Worm (Caenorhabditis elegans): ENCODE data around the gene T25B9.6.
A peak's percentile ranks its signal among the peaks of the same experiment; 100 is the strongest.
"Not testable (repeated sequence)": the region's sequence is repeated elsewhere in the genome, so short reads cannot be mapped to it uniquely, and the experiment has no call there.

The T25B9.6 gene

ce11 chrIV:10737011-10737553 is 20.9 kb upstream of the T25B9.6 start, which contains the start of gene grl-21:
Gene grl-21 (plus strand): TSS chrIV:10737474.
- TF ChIP-seq ama-1 (optimal IDR thresholded peaks at IDR 0.05) = peak; percentile 41
- no peak for TF ChIP-seq sea-1 (GFP tag; conservative IDR thresholded peaks at IDR 0.05)

ce11 chrIV:10738328-10738727 is 19.6 kb upstream of the T25B9.6 start, which contains the start of gene ssp-34:
Gene ssp-34 (minus strand): TSS chrIV:10738602.
- TF ChIP-seq hmbx-1 (tag; optimal IDR thresholded peaks at IDR 0.05) (no peak), hnd-1 (tag; optimal IDR thresholded peaks at IDR 0.05) (no peak), sea-1 (GFP tag; conservative IDR thresholded peaks at IDR 0.05) (no peak), tbx-37 (GFP tag; conservative IDR thresholded peaks at IDR 0.05) (no peak), ama-1 (optimal IDR thresholded peaks at IDR 0.05) (no peak), tra-4 (tag; optimal IDR thresholded peaks at IDR 0.05) (no peak), ets-7 (tag; optimal IDR thresholded peaks at IDR 0.05) (no peak), pes-1 (GFP tag; IDR thresholded peaks at IDR 0.05) (no peak)

ce11 chrIV:10744475-10744874 is 13.5 kb upstream of the T25B9.6 start, which contains the start of gene T25B9.3:
Gene T25B9.3 (plus strand): TSS chrIV:10744775.
- TF ChIP-seq tbx-11 (GFP tag; IDR thresholded peaks at IDR 0.05) (no peak), F13C5.2 (tag; optimal IDR thresholded peaks at IDR 0.05) (no peak), tbx-37 (GFP tag; conservative IDR thresholded peaks at IDR 0.05) (no peak)

ce11 chrIV:10745332-10745731 is 12.6 kb upstream of the T25B9.6 start:
- TF ChIP-seq ceh-36 (tag; optimal IDR thresholded peaks at IDR 0.05) = peak; percentile 6
- no peak for TF ChIP-seq pes-1 (GFP tag; IDR thresholded peaks at IDR 0.05)
- no peak for TF ChIP-seq tra-4 (tag; optimal IDR thresholded peaks at IDR 0.05)
- TF ChIP-seq sea-1 (GFP tag; conservative IDR thresholded peaks at IDR 0.05) = no peak

ce11 chrIV:10750041-10750440 is 7.9 kb upstream of the T25B9.6 start, which contains the start of gene T25B9.1:
Gene T25B9.1 (minus strand): TSS chrIV:10750141.
- TF ChIP-seq F13C5.2 (tag; optimal IDR thresholded peaks at IDR 0.05) = no peak
- no peak for TF ChIP-seq tbx-37 (GFP tag; conservative IDR thresholded peaks at IDR 0.05)
- TF ChIP-seq ama-1 (optimal IDR thresholded peaks at IDR 0.05) = no peak
- no peak for TF ChIP-seq hmbx-1 (tag; optimal IDR thresholded peaks at IDR 0.05)
- TF ChIP-seq B0310.2 (tag; optimal IDR thresholded peaks at IDR 0.05) = no peak
- TF ChIP-seq pes-1 (GFP tag; IDR thresholded peaks at IDR 0.05) = no peak
- no peak for TF ChIP-seq tbx-11 (GFP tag; IDR thresholded peaks at IDR 0.05)
- no peak for TF ChIP-seq ets-7 (tag; optimal IDR thresholded peaks at IDR 0.05)

DNA sequence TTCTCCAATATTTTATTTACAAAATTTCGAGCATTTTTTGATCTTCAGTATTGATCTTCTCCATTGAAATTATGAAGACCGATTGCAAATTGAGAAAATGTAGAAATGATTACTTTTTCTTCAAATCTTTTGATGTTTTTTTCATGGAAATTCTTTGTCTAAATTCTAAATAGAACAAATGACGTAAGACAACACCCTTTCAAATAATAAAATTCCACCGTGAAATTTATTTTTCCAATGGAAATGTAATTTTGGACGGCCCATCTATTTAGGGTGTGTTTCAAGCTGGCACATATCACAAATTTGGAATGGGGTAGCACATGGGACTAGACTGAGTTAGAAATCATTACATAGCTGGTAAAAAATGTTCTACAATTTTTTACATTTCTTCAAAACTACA is 6.2 kb upstream of the T25B9.6 start, which contains the start of gene T25B9.2:
Gene T25B9.2, minus strand, starts transcription at position 101 of the 400 bp plus-strand sequence.
- not testable (repeated sequence) for TF ChIP-seq tra-4 (tag; optimal IDR thresholded peaks at IDR 0.05); hmg-4 (GFP tag; optimal IDR thresholded peaks at IDR 0.05); pes-1 (GFP tag; IDR thresholded peaks at IDR 0.05)

DNA sequence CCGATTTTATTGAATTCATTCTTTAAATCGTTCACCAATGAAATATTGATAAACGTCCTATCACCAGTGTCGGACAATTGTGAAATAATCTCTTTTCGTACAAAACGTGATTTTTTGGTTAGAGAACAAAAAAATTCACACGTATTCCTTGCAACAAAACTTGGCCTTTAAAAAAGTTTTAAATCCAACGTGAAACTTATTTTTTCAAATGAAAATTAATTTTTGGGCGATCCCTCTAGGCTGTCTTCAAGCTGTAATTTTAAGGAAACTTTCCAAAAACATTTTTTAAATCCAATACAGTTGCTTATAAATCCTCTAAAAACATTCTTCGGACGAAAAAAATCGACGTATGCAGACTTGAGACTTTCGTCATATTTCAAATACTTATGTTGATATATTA is 3.3 kb upstream of the T25B9.6 start, which contains the start of gene T25B9.5:
Gene T25B9.5, minus strand, starts transcription at position 101 of the 400 bp plus-strand sequence.
- TF ChIP-seq pes-1 (GFP tag; IDR thresholded peaks at IDR 0.05) (no peak), hnd-1 (tag; optimal IDR thresholded peaks at IDR 0.05) (no peak), aly-1 (tag; optimal IDR thresholded peaks at IDR 0.05) (no peak), tbx-37 (GFP tag; conservative IDR thresholded peaks at IDR 0.05) (no peak), B0310.2 (tag; optimal IDR thresholded peaks at IDR 0.05) (no peak), ama-1 (optimal IDR thresholded peaks at IDR 0.05) (no peak)

DNA sequence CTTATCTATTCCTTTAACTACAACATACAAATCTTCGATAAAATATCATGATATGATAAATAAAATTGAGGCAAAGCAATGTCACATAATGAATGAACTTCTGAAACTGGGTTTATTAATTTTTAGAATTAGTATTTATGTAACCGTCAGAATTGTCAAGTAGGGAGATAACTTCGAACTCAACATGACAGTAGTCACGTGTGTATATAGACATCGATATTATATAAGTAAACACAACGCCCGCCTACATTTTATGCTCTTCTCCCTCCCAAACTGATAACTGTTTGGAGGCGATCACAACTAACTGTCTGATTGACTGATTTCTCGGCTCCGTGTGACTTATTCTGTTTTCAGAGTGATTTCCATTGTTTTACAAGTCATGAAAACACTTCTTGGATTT is 3.4 kb downstream of the T25B9.6 start, which contains the start of gene ugt-54:
Gene ugt-54, plus strand, starts transcription at position 355 of the 400 bp plus-strand sequence.
- TF ChIP-seq hnd-1 (tag; optimal IDR thresholded peaks at IDR 0.05) (no peak), tbx-37 (GFP tag; conservative IDR thresholded peaks at IDR 0.05) (no peak), sea-1 (GFP tag; conservative IDR thresholded peaks at IDR 0.05) (no peak), F13C5.2 (tag; optimal IDR thresholded peaks at IDR 0.05) (no peak), flt-1 (GFP tag; IDR thresholded peaks at IDR 0.05) (no peak), tbx-11 (GFP tag; IDR thresholded peaks at IDR 0.05) (no peak), ets-7 (tag; optimal IDR thresholded peaks at IDR 0.05) (no peak), B0310.2 (tag; optimal IDR thresholded peaks at IDR 0.05) (no peak), scrt-1 (GFP tag; IDR thresholded peaks at IDR 0.05) (no peak), pes-1 (GFP tag; IDR thresholded peaks at IDR 0.05) (no peak), tra-4 (tag; optimal IDR thresholded peaks at IDR 0.05) (no peak), hmg-4 (GFP tag; optimal IDR thresholded peaks at IDR 0.05) (no peak), ceh-36 (tag; optimal IDR thresholded peaks at IDR 0.05) (no peak), ceh-13 (GFP tag; optimal IDR thresholded peaks at IDR 0.05) (no peak), ama-1 (optimal IDR thresholded peaks at IDR 0.05) (no peak), aly-1 (tag; optimal IDR thresholded peaks at IDR 0.05) (no peak), hmbx-1 (tag; optimal IDR thresholded peaks at IDR 0.05) (no peak)

ce11 chrIV:10764206-10764605 is 6.3 kb downstream of the T25B9.6 start, which contains the start of gene T25B9.11:
Gene T25B9.11 (plus strand): TSS chrIV:10764506.
- no peak for TF ChIP-seq hmbx-1 (tag; optimal IDR thresholded peaks at IDR 0.05)
- no peak for TF ChIP-seq sea-1 (GFP tag; conservative IDR thresholded peaks at IDR 0.05)
- TF ChIP-seq scrt-1 (GFP tag; IDR thresholded peaks at IDR 0.05) = no peak
- TF ChIP-seq ceh-13 (GFP tag; optimal IDR thresholded peaks at IDR 0.05) = no peak
- TF ChIP-seq ets-7 (tag; optimal IDR thresholded peaks at IDR 0.05) = no peak
- no peak for TF ChIP-seq F13C5.2 (tag; optimal IDR thresholded peaks at IDR 0.05)
- TF ChIP-seq hmg-4 (GFP tag; optimal IDR thresholded peaks at IDR 0.05) = no peak
- TF ChIP-seq ceh-36 (tag; optimal IDR thresholded peaks at IDR 0.05) = no peak
- no peak for TF ChIP-seq tra-4 (tag; optimal IDR thresholded peaks at IDR 0.05)
- no peak for TF ChIP-seq tbx-37 (GFP tag; conservative IDR thresholded peaks at IDR 0.05)
- TF ChIP-seq pes-1 (GFP tag; IDR thresholded peaks at IDR 0.05) = no peak
- TF ChIP-seq tbx-11 (GFP tag; IDR thresholded peaks at IDR 0.05) = no peak
